Fruit fly (Drosophila melanogaster): ENCODE results near the gene Vps15.

Gene Vps15

dm6 chr3R:9229075-9229835 is 16.4 kb downstream of the Vps15 start (continued):
- peak; percentile 81 for TF ChIP-seq Xbp1 (GFP tag; optimal IDR thresholded peaks at IDR 0.05)
- TF ChIP-seq CG6272 (GFP tag; IDR thresholded peaks at IDR 0.05), result peak; percentile 25; the same call in 1 of the 2 replicates
- TF ChIP-seq CG10959 (GFP tag; IDR thresholded peaks at IDR 0.05), result peak; percentile 80; the same call in 1 of the 2 replicates
- peak in 1 of 2 experiments; percentile 58 for TF ChIP-seq Eip74EF (GFP tag; optimal IDR thresholded peaks at IDR 0.05)
- TF ChIP-seq Xrp1 (GFP tag; IDR thresholded peaks at IDR 0.05), result peak; percentile 90
- no peak for TF ChIP-seq fru (optimal IDR thresholded peaks at IDR 0.05)
- TF ChIP-seq CG10209 (GFP tag; optimal IDR thresholded peaks at IDR 0.05), result peak; percentile 76
- peak; percentile 68 for TF ChIP-seq CG10366 (GFP tag; IDR thresholded peaks at IDR 0.05)
- TF ChIP-seq D (optimal IDR thresholded peaks at IDR 0.05), result peak; percentile 95
- TF ChIP-seq D (GFP tag; optimal IDR thresholded peaks at IDR 0.05), result peak; percentile 91
- peak; percentile 74 for TF ChIP-seq lmd (GFP tag; IDR thresholded peaks at IDR 0.05)
- TF ChIP-seq chinmo (GFP tag; IDR thresholded peaks at IDR 0.05; ENCODE audit: partially characterized antibody), result 0 out of 4 replicates have a peak, but pooled peaks have one; percentile 68
- peak; percentile 68 for TF ChIP-seq esg (GFP tag; conservative IDR thresholded peaks at IDR 0.05)
- TF ChIP-seq CG11560 (tag; IDR thresholded peaks at IDR 0.05), result no peak
- peak; percentile 62 for TF ChIP-seq CG2875 (GFP tag; optimal IDR thresholded peaks at IDR 0.05)
- peak; percentile 82 for TF ChIP-seq CG1832 (GFP tag; optimal IDR thresholded peaks at IDR 0.05)
- TF ChIP-seq trh (GFP tag; optimal IDR thresholded peaks at IDR 0.05), result peak; percentile 76
- TF ChIP-seq CG10565 (GFP tag; optimal IDR thresholded peaks at IDR 0.05), result peak; percentile 48
- TF ChIP-seq Poxn (GFP tag; IDR thresholded peaks at IDR 0.05), result no peak
- TF ChIP-seq her (GFP tag; optimal IDR thresholded peaks at IDR 0.05), result peak; percentile 69
- TF ChIP-seq gcm2 (GFP tag; optimal IDR thresholded peaks at IDR 0.05), result no peak
- peak; percentile 13 for TF ChIP-seq MTF-1 (GFP tag; optimal IDR thresholded peaks at IDR 0.05; ENCODE audit: borderline replicate concordance)
- TF ChIP-seq Ets97D (GFP tag; optimal IDR thresholded peaks at IDR 0.05), result peak; percentile 6
- peak; percentile 86 for TF ChIP-seq phol (tag; optimal IDR thresholded peaks at IDR 0.05)
- no peak for TF ChIP-seq CG2199 (GFP tag; IDR thresholded peaks at IDR 0.05)
- no peak for TF ChIP-seq hth (optimal IDR thresholded peaks at IDR 0.05)
- TF ChIP-seq stwl (tag; optimal IDR thresholded peaks at IDR 0.05), result peak; percentile 55
- TF ChIP-seq row (GFP tag; IDR thresholded peaks at IDR 0.05), result peak; percentile 83
- TF ChIP-seq CG6813 (GFP tag; optimal IDR thresholded peaks at IDR 0.05), result peak; percentile 58
- TF ChIP-seq B-H1 (GFP tag; IDR thresholded peaks at IDR 0.05), result peak; percentile 61
- 0 out of 2 replicates have a peak, but pooled peaks have one; percentile 29 for TF ChIP-seq Taf1 (GFP tag; IDR thresholded peaks at IDR 0.05)
- TF ChIP-seq CG4282 (GFP tag; optimal IDR thresholded peaks at IDR 0.05), result peak; percentile 13
- TF ChIP-seq CG17802 (tag; optimal IDR thresholded peaks at IDR 0.05), result peak; percentile 40
- no peak for TF ChIP-seq C15 (GFP tag; IDR thresholded peaks at IDR 0.05)
- TF ChIP-seq CHES-1-like (GFP tag; optimal IDR thresholded peaks at IDR 0.05), result peak; percentile 78
- TF ChIP-seq CG3847 (GFP tag; IDR thresholded peaks at IDR 0.05), result 0 out of 2 replicates have a peak, but pooled peaks have one; percentile 33
- TF ChIP-seq salm (tag; optimal IDR thresholded peaks at IDR 0.05), result no peak
- TF ChIP-seq CG8089 (GFP tag; optimal IDR thresholded peaks at IDR 0.05), result peak; percentile 82
- TF ChIP-seq sima (GFP tag; optimal IDR thresholded peaks at IDR 0.05), result peak; percentile 76
- TF ChIP-seq Myb (GFP tag; optimal IDR thresholded peaks at IDR 0.05), result peak; percentile 52
- TF ChIP-seq CG33557 (GFP tag; optimal IDR thresholded peaks at IDR 0.05), result peak; percentile 62
- peak; percentile 41 for TF ChIP-seq CG17568 (GFP tag; optimal IDR thresholded peaks at IDR 0.05)
- no peak for TF ChIP-seq knrl (GFP tag; IDR thresholded peaks at IDR 0.05; ENCODE audit: partially characterized antibody)
- peak; percentile 75 for TF ChIP-seq slp2 (GFP tag; optimal IDR thresholded peaks at IDR 0.05)
- peak; percentile 74 for TF ChIP-seq CG1602 (GFP tag; optimal IDR thresholded peaks at IDR 0.05)
- peak; percentile 53; the same call in 1 of the 2 replicates for TF ChIP-seq ro (GFP tag; IDR thresholded peaks at IDR 0.05)
- peak; percentile 6 for TF ChIP-seq Hey (tag; optimal IDR thresholded peaks at IDR 0.05)
- TF ChIP-seq B-H2 (GFP tag; optimal IDR thresholded peaks at IDR 0.05), result no peak
- peak; percentile 72 for TF ChIP-seq slbo (GFP tag; IDR thresholded peaks at IDR 0.05)

Measured in whole organism, embryonic.